Worm (Caenorhabditis elegans) whole organism, dauer: ENCODE data around the gene pges-2.
"Not testable (repeated sequence)": the region's sequence is repeated elsewhere in the genome, so short reads cannot be mapped to it uniquely, and the experiment has no call there.

ENCODE experiments used
- unc-62 ChIP-seq: sonication (generic microtip); optimal IDR thresholded peaks from 2 replicates; lab custom pipeline; 2017; ENCODE audit warnings: missing biosample characterization, missing genetic modification reagents, missing genetic modification characterization

Gene pges-2

ce11 chrIV:10366018-10366417 lies 1.6 kb downstream of the pges-2 start, which contains the start of gene sir-2.1:
TSS of gene sir-2.1 (minus strand) at chrIV:10366229.
- no peak for TF ChIP-seq unc-62

ce11 chrIV:10360336-10360735 lies 7.3 kb downstream of the pges-2 start, which contains the start of gene ugt-59:
TSS of gene ugt-59 (plus strand) at chrIV:10360636.
- TF ChIP-seq unc-62: no peak

ce11 chrIV:10357842-10358241 lies 9.7 kb downstream of the pges-2 start, which contains the start of gene gkow-1:
TSS of gene gkow-1 (plus strand) at chrIV:10358142.
- no peak for TF ChIP-seq unc-62

ce11 chrIV:10357072-10357471 lies 10.5 kb downstream of the pges-2 start, which contains the start of gene R11A8.1:
TSS of gene R11A8.1 (minus strand) at chrIV:10357172.
- no peak for TF ChIP-seq unc-62

DNA sequence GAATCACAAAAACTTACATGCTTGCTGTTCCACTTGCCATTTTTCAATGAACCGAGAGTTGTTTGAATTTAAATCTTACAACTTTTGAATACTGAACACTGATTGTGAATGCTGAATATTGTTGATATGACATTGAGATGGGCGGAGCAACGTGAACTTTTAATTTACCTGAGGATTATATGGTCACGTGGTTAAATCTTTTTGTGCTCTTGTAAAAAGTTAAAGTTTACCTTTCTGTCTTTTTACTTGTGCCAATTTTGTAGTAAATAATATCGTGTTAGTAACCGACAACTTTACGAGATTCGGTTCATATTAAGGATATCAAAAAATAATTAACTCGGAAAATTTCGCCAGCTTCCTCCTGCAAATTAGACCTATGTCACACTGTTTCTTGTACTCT lies 15.3 kb downstream of the pges-2 start, which contains the start of gene Y43C5B.2:
Gene Y43C5B.2 (minus strand): TSS at position 101 of the 400 bp plus-strand sequence.
- TF ChIP-seq unc-62: no peak

DNA sequence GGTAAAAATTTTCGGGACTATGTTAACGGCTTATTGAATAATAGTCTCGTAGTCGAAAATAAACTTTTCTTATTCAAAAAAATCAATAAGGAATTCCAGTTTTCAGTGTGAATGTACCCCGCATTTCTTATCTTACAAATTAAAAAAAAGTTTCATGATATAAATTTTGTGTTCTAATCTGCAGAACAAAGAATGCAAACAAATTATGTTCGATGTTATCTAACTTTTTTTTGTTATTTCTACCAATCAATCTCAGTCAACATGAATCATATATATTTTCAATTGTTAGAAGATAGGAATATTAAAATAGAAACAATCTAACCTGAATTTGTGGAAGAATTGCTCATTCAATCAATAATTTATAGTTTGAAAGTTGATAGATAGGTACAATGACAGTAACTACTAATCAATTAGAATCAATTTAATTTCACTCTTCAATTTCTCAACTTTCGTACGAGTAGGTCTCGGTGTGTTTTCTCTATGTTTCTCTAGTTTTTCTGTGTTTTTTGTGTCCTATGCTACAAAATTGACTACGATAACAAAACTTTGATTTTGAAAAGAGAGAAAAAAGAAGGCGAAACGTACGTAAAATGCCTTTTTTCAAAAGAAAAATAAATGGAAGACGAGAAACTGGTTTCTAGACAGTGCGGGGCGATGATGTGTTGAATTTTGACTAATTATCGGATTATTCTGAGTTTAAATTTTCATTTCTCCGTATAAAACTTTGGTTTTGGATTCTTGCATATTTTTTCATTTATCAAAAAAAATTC lies 17.5 kb downstream of the pges-2 start, which contains the start of the genes unc-43 and Y43C5B.3:
Gene unc-43 (minus strand): TSS at position 347 of the 770 bp plus-strand sequence.
Gene Y43C5B.3 (plus strand): TSS at position 720 of the 770 bp plus-strand sequence.
- TF ChIP-seq unc-62: no peak

- TF ChIP-seq unc-62: no peak
Measured at ce11 chrIV:10347528-10347927, 20.1 kb downstream of the pges-2 start.

DNA sequence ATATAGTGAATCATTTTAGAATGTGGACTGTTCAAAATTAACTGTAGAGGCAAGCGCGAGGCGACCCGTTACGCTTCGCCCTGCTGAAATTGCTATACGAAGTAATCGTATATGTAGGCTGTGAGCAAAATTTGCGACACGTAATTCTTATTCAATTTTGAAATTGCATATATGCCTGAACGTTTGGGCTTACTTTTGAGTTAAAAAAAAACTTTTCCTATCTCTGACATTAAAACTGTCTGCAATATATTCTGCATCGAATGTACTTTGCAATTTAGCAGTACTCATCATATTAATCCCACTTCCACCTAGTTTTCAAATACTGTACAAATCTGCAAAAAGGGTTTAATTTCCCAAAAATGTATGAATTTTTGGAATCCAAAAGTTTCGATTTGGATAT lies 20.6 kb downstream of the pges-2 start:
- no peak for TF ChIP-seq unc-62

ce11 chrIV:10345990-10346389 lies 21.6 kb downstream of the pges-2 start:
- TF ChIP-seq unc-62: no peak

DNA sequence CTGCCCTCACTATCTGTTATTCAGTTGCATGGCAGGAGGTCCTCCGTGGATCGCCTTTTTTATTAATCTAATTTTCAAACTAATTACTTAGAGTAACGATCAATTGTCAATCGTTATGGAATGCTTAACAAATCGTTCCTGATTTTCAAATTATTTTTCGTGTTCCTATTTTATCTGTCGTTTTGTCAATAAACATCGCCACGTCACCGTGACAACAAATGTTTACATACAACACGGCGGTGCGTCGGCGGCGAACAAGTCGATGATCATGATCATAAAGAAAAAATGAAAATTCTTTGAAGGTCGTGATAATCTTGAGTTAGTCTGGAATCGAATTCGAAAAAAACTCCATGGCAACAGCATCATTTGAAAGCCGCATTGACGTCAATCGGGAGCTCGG lies 22.1 kb downstream of the pges-2 start:
- TF ChIP-seq unc-62: no peak

DNA sequence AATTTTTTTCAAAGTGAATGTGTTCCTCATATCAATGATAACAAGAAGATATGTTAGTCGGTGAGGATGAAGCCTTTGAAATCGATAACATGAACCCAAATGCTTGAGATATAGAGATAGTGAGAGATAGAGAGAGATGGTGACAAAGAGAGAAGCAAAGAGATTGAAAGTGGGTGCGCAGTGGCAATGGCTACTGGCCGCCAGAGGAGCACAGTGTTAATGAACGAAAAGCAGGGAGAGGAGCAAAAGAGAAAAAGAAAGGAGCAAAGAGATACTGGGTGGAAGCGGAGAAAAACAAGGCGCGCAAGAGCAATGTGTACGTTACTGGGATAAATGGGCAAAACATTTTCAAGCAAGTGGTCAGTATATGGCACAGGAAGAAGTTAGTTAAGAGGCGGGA lies 23.0 kb downstream of the pges-2 start:
- no peak for TF ChIP-seq unc-62

DNA sequence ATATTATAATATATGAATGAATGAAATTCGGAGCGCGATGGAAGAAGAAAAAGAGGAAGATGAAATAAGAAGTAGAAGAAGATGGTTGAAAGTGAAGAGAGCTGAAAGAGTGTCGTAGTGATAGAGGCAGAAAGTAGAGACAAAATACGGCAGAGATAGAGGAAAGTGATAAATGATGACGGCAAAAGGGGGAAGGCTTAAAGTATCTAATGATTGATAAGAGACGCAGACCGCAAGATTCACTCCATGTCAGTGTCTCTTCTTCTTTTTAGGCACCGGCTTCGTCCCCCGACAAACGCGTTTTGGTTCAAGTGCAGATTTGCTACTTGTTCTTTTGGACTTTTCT lies 25.3 kb downstream of the pges-2 start:
- TF ChIP-seq unc-62: no peak

ce11 chrIV:10341618-10342360 lies 25.8 kb downstream of the pges-2 start:
- no peak for TF ChIP-seq unc-62

- no peak for TF ChIP-seq unc-62
Measured at ce11 chrIV:10339701-10340100, 27.9 kb downstream of the pges-2 start.

DNA sequence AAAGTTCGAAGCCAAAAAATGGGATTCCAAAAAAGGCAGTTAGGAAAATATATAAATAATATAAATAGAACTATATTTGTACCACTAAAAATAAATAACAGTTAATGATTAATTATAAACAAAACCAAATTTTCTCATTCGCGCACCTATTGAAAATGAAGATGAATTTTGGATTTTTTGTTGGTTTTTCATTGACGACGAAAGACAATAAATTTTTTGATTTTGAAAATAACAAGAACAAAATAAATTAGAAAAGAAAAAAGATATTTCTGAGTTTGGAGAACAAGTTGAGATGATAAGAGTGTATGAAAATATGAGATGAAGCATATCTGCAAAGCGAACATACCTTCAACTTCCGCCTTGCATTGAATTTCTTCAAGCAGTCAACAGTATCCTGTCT lies 30.3 kb downstream of the pges-2 start:
- no peak for TF ChIP-seq unc-62

ce11 chrIV:10331882-10332281 lies 35.7 kb downstream of the pges-2 start:
- TF ChIP-seq unc-62: no peak

DNA sequence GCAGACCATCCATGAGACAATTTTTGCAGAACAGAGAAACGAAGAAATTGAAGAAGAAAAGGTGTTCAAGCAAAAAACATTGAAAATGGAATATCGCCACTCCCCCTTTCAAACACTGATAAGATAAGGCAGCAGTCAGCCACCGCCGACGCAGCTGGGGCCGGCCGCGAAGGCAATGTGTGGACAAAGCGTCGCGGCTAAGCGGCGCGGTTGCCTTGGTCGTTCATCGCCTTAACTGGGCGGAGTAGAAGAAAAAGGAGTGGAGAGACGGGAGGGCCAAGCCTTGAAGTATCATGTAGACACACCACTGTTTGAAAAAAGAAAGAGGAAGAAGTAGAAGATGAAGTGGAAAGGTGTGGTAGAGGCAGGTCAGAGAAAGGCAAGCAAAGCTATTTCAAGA lies 36.6 kb downstream of the pges-2 start:
- TF ChIP-seq unc-62: no peak

DNA sequence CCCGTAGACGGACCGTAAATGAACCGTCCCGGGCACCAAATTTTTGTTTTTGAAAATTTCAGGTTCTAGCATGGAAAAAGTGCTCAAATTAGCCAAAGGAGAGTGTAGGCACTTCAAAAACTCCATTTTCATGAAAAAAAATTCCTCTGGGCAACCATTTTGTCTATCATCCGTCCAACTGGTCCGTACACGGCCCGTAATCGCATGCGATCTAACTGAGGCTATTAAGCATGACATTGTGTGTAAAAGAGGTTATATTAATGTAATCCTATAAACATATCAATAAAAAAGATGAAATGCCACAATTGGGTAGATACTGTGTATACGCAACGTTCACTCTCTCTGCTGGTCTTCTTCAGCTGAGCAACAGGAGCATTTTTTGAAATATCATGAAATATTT lies 44.9 kb downstream of the pges-2 start, which contains the start of gene R09E10.1:
Gene R09E10.1 (minus strand): TSS at position 101 of the 400 bp plus-strand sequence.
- not testable (repeated sequence) for TF ChIP-seq unc-62
